Fruit fly (Drosophila melanogaster) whole organism, embryonic: ENCODE measurements around the gene CG45049.

Experiments used
- Bdp1 ChIP-seq: fragments of 200-800 bp; sonication (Bioruptor generic); optimal IDR thresholded peaks from 3 replicates; lab custom pipeline; 2016; ENCODE audit warnings: missing biosample characterization, missing genetic modification characterization
- CG10267 ChIP-seq: fragments of 200-800 bp; sonication (Bioruptor generic); optimal IDR thresholded peaks from 2 replicates; lab custom pipeline; 2018; ENCODE audit warnings: missing biosample characterization, mild to moderate bottlenecking, missing genetic modification characterization, moderate library complexity
- CG10274 ChIP-seq: fragments of 200-800 bp; sonication (Bioruptor generic); optimal IDR thresholded peaks from 3 replicates; lab custom pipeline; 2017; ENCODE audit warnings: missing biosample characterization, mild to moderate bottlenecking, missing genetic modification characterization
- CG10979 ChIP-seq: fragments of 200-800 bp; sonication (Bioruptor generic); optimal IDR thresholded peaks from 2 replicates; lab custom pipeline; 2018; ENCODE audit warnings: missing biosample characterization, mild to moderate bottlenecking, missing genetic modification characterization, moderate library complexity
- CG11504 ChIP-seq: fragments of 200-800 bp; sonication (Bioruptor generic); optimal IDR thresholded peaks from 3 replicates; lab custom pipeline; 2019; ENCODE audit warnings: missing biosample characterization, mild to moderate bottlenecking, missing genetic modification characterization, moderate library complexity
- CG13894 ChIP-seq: fragments of 200-800 bp; sonication (Bioruptor generic); optimal IDR thresholded peaks from 3 replicates; lab custom pipeline; 2018; ENCODE audit warnings: missing biosample characterization, mild to moderate bottlenecking, missing genetic modification characterization, moderate library complexity
- CG14014 ChIP-seq: fragments of 200-800 bp; sonication (Bioruptor generic); IDR thresholded peaks from 2 replicates; pipeline ENCODE4 v1.3.6; 2022; ENCODE audit warnings: missing biosample characterization, missing genetic modification characterization
- CG15011 ChIP-seq: fragments of 200-800 bp; sonication (Bioruptor generic); optimal IDR thresholded peaks from 3 replicates; lab custom pipeline; 2018; ENCODE audit warnings: missing biosample characterization, mild to moderate bottlenecking, missing genetic modification characterization
- CG1792 ChIP-seq: fragments of 200-800 bp; sonication (Bioruptor generic); optimal IDR thresholded peaks from 2 replicates; lab custom pipeline; 2016; ENCODE audit warnings: missing biosample characterization, missing genetic modification characterization
- CG1832 ChIP-seq: fragments of 200-800 bp; sonication (Bioruptor generic); optimal IDR thresholded peaks from 2 replicates; lab custom pipeline; 2017; ENCODE audit warnings: missing biosample characterization, mild to moderate bottlenecking, missing genetic modification characterization, inconsistent platforms
- CG18599 ChIP-seq: fragments of 200-800 bp; sonication (Bioruptor generic); optimal IDR thresholded peaks from 3 replicates; lab custom pipeline; 2017; ENCODE audit warnings: missing biosample characterization, missing genetic modification characterization, mild to moderate bottlenecking, moderate library complexity, missing genetic modification reagents
- CG18619 ChIP-seq: fragments of 200-800 bp; sonication (Bioruptor generic); optimal IDR thresholded peaks from 3 replicates; lab custom pipeline; 2017; ENCODE audit warnings: missing biosample characterization, mild to moderate bottlenecking, missing genetic modification characterization
- CG2678 ChIP-seq: fragments of 200-800 bp; sonication (Bioruptor generic); optimal IDR thresholded peaks from 3 replicates; lab custom pipeline; 2019; ENCODE audit warnings: missing biosample characterization, mild to moderate bottlenecking, missing genetic modification characterization, moderate library complexity
- CG32532 ChIP-seq: fragments of 200-800 bp; sonication (Bioruptor generic); IDR thresholded peaks from 2 replicates; pipeline ENCODE4 v1.3.6; 2022; ENCODE audit warnings: missing biosample characterization, missing genetic modification characterization
- CG4707 ChIP-seq: fragments of 200-800 bp; sonication (Bioruptor generic); optimal IDR thresholded peaks from 2 replicates; lab custom pipeline; 2018; ENCODE audit warnings: missing biosample characterization, mild to moderate bottlenecking, missing genetic modification characterization, moderate library complexity
- CG4854 ChIP-seq: fragments of 200-800 bp; sonication (Bioruptor generic); optimal IDR thresholded peaks from 2 replicates; lab custom pipeline; 2016; ENCODE audit warnings: missing biosample characterization, missing genetic modification characterization, inconsistent platforms
- CG5180 ChIP-seq: fragments of 200-800 bp; sonication (Bioruptor generic); optimal IDR thresholded peaks from 3 replicates; lab custom pipeline; 2017; ENCODE audit warnings: missing biosample characterization, missing genetic modification characterization, mild to moderate bottlenecking, moderate library complexity, missing genetic modification reagents
- CG8359 ChIP-seq: fragments of 200-800 bp; sonication (Bioruptor generic); optimal IDR thresholded peaks from 2 replicates; lab custom pipeline; 2017; ENCODE audit warnings: missing biosample characterization, mild to moderate bottlenecking, missing genetic modification characterization, borderline replicate concordance
- Dad ChIP-seq: fragments of 200-800 bp; sonication (Bioruptor generic); optimal IDR thresholded peaks from 3 replicates; lab custom pipeline; 2016; ENCODE audit warnings: missing biosample characterization, missing genetic modification characterization
- Dbx ChIP-seq: fragments of 200-800 bp; sonication (Bioruptor generic); IDR thresholded peaks from 3 replicates; pipeline ENCODE4 v1.3.6; 2022; ENCODE audit warnings: missing biosample characterization, missing genetic modification characterization
- Dp ChIP-seq: fragments of 200-800 bp; sonication (Bioruptor generic); optimal IDR thresholded peaks from 2 replicates; lab custom pipeline; 2018; ENCODE audit warnings: missing biosample characterization, mild to moderate bottlenecking, missing genetic modification characterization, moderate library complexity
- Drgx ChIP-seq: fragments of 200-800 bp; sonication (Bioruptor generic); IDR thresholded peaks from 2 replicates; pipeline ENCODE4 v1.3.6; 2022; ENCODE audit warnings: missing biosample characterization, missing genetic modification characterization
- Gug ChIP-seq: fragments of 200-800 bp; sonication (Bioruptor generic); IDR thresholded peaks from 4 replicates; pipeline ENCODE4 v1.3.6; 2022; ENCODE audit warnings: missing biosample characterization, missing genetic modification characterization
- HLHmδ ChIP-seq: fragments of 200-800 bp; sonication (Bioruptor generic); optimal IDR thresholded peaks from 2 replicates; lab custom pipeline; 2018; ENCODE audit warnings: missing biosample characterization, mild to moderate bottlenecking, missing genetic modification characterization, moderate library complexity
- Jarid2 ChIP-seq: fragments of 200-800 bp; sonication (Bioruptor generic); optimal IDR thresholded peaks from 3 replicates; lab custom pipeline; 2017; ENCODE audit warnings: mild to moderate bottlenecking, missing biosample characterization, missing genetic modification reagents, missing genetic modification characterization
- Opbp ChIP-seq: fragments of 200-800 bp; sonication (Bioruptor generic); IDR thresholded peaks from 3 replicates; pipeline ENCODE4 v1.3.6; 2022; ENCODE audit warnings: missing biosample characterization, missing genetic modification characterization; ENCODE audit not compliant: partially characterized antibody
- Ptx1 ChIP-seq: fragments of 200-800 bp; sonication (Bioruptor generic); IDR thresholded peaks from 2 replicates; pipeline ENCODE4 v1.3.6; 2022; ENCODE audit warnings: missing biosample characterization, missing genetic modification characterization
- Sry-δ ChIP-seq: fragments of 200-800 bp; sonication (Bioruptor generic); optimal IDR thresholded peaks from 2 replicates; lab custom pipeline; 2016; ENCODE audit warnings: missing biosample characterization, missing genetic modification characterization
- Trl ChIP-seq, 3 experiments: fragments of >200 bp in 2 of 3; fragments of 200-800 bp in 1 of 3; sonication (Bioruptor generic) in 1 of 3; optimal IDR thresholded peaks; 2 replicates in 1 of 3; 3 replicates in 2 of 3; lab custom pipeline; 2016 to 2017; ENCODE audit warnings: missing biosample characterization in 1 of 3, missing genetic modification characterization in 1 of 3
- Vsx1 ChIP-seq: fragments of 200-800 bp; sonication (Bioruptor generic); optimal IDR thresholded peaks from 2 replicates; lab custom pipeline; 2017; ENCODE audit warnings: missing biosample characterization, mild to moderate bottlenecking, missing genetic modification characterization, missing genetic modification reagents
- bcd ChIP-seq: fragments of 200-800 bp; sonication (Bioruptor generic); optimal IDR thresholded peaks from 2 replicates; lab custom pipeline; 2017; ENCODE audit warnings: missing biosample characterization, mild to moderate bottlenecking, missing genetic modification characterization
- chinmo ChIP-seq: fragments of 200-800 bp; sonication (Bioruptor generic); IDR thresholded peaks from 4 replicates; pipeline ENCODE4 v1.3.6; 2022; ENCODE audit warnings: missing biosample characterization, missing genetic modification characterization; ENCODE audit not compliant: partially characterized antibody
- ci ChIP-seq: fragments of 200-800 bp; sonication (Bioruptor generic); IDR thresholded peaks from 3 replicates; pipeline ENCODE4 v1.3.6; 2022; ENCODE audit warnings: missing biosample characterization, missing genetic modification characterization
- crp ChIP-seq, 2 experiments: fragments of 200-800 bp; sonication (Bioruptor generic); optimal IDR thresholded peaks; 2 replicates in 1 of 2; 3 replicates in 1 of 2; lab custom pipeline; 2017; ENCODE audit warnings: missing biosample characterization in 2 of 2, missing genetic modification characterization in 2 of 2, mild to moderate bottlenecking in 1 of 2, moderate library complexity in 1 of 2
- dm ChIP-seq: fragments of 200-800 bp; sonication (Bioruptor generic); optimal IDR thresholded peaks from 3 replicates; lab custom pipeline; 2016; ENCODE audit warnings: missing biosample characterization, missing genetic modification characterization
- eyg ChIP-seq: fragments of 200-800 bp; sonication (Bioruptor generic); optimal IDR thresholded peaks from 3 replicates; lab custom pipeline; 2016; ENCODE audit warnings: missing biosample characterization, missing genetic modification characterization
- gem ChIP-seq: fragments of 200-800 bp; sonication (Bioruptor generic); optimal IDR thresholded peaks from 2 replicates; lab custom pipeline; 2019; ENCODE audit warnings: missing biosample characterization, mild to moderate bottlenecking, missing genetic modification characterization, moderate library complexity
- kay ChIP-seq: fragments of 200-800 bp; sonication (Bioruptor generic); optimal IDR thresholded peaks from 2 replicates; lab custom pipeline; 2016; ENCODE audit warnings: missing biosample characterization, missing genetic modification characterization
- knrl ChIP-seq: fragments of 200-800 bp; sonication (Bioruptor generic); IDR thresholded peaks from 3 replicates; pipeline ENCODE4 v1.3.6; 2022; ENCODE audit warnings: missing biosample characterization, missing genetic modification characterization; ENCODE audit not compliant: partially characterized antibody
- nmo ChIP-seq: fragments of 200-800 bp; sonication (Bioruptor generic); optimal IDR thresholded peaks from 2 replicates; lab custom pipeline; 2018; ENCODE audit warnings: missing biosample characterization, mild to moderate bottlenecking, missing genetic modification characterization, moderate library complexity
- schlank ChIP-seq: fragments of 200-800 bp; sonication (Bioruptor generic); optimal IDR thresholded peaks from 2 replicates; lab custom pipeline; 2018; ENCODE audit warnings: missing biosample characterization, mild to moderate bottlenecking, missing genetic modification characterization
- stc ChIP-seq: fragments of 200-800 bp; sonication (Bioruptor generic); IDR thresholded peaks from 2 replicates; pipeline ENCODE4 v1.3.6; 2022; ENCODE audit warnings: missing biosample characterization, missing genetic modification characterization
- tgo ChIP-seq: fragments of 200-800 bp; sonication (Bioruptor generic); IDR thresholded peaks from 3 replicates; pipeline ENCODE4 v1.3.6; 2022; ENCODE audit warnings: missing biosample characterization, missing genetic modification characterization
- ttk ChIP-seq: fragments of 200-800 bp; sonication (Bioruptor generic); IDR thresholded peaks from 2 replicates; pipeline ENCODE4 v2.1.2; 2022; ENCODE audit warnings: missing biosample characterization, missing genetic modification characterization
- twi ChIP-seq: fragments of 200-800 bp; optimal IDR thresholded peaks from 2 replicates; lab custom pipeline; 2019; ENCODE audit warnings: missing biosample characterization, mild to moderate bottlenecking, missing genetic modification characterization, moderate library complexity
- wek ChIP-seq: fragments of 200-800 bp; sonication (Bioruptor generic); optimal IDR thresholded peaks from 3 replicates; lab custom pipeline; 2018; ENCODE audit warnings: missing biosample characterization, mild to moderate bottlenecking, missing genetic modification characterization, moderate library complexity
- wor ChIP-seq: fragments of 200-800 bp; sonication (Bioruptor generic); IDR thresholded peaks from 2 replicates; pipeline ENCODE4 v1.3.6; 2022; ENCODE audit warnings: missing biosample characterization, missing genetic modification characterization
- yki ChIP-seq: fragments of >200 bp; optimal IDR thresholded peaks from 3 replicates; lab custom pipeline; 2018
- zen ChIP-seq: fragments of 200-800 bp; sonication (Bioruptor generic); optimal IDR thresholded peaks from 3 replicates; lab custom pipeline; 2018; ENCODE audit warnings: missing biosample characterization, mild to moderate bottlenecking, missing genetic modification characterization, moderate library complexity

Gene CG45049

DNA sequence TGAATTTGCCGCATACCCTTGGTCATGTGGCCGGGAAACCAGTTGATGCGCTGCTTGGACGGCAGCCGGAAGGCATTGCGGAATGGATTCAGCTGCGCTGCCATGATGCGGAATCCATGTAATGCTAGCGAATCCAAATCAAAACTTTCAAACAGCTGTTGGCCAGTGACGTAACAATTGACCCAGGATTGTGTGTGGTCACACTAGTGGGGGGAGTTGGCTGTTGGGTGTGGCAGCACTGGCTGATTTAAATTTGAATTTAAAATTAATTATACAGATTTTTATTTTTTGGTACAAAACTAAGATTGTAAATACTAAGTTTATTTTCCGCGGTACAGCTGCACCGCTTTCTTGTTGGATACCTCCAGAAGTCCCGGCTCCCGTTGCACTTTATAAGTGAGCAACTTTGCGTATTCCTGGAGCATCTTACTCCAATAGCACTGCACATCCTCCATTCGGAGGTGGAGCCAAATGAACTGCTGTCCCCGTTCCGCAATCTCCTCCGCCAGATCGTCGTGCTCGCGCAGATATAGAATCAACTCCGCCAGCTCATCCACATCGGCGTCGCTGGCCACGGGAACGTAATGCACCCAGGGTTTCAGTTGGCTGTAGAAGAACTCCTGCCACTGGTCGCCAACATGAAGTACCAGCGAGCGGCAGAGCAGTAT, 20.8 kb downstream of the CG45049 start, which contains the start of gene CG17141 (continued):
- TF ChIP-seq wor (GFP tag; lab: Robert Waterston, UW) (no peak), CG18599 (GFP tag; lab: Kevin White, UChicago) (no peak), Opbp (no peak), Dad (GFP tag; lab: Kevin White, UChicago) (no peak), HLHmδ (GFP tag; lab: Kevin White, UChicago) (peak; percentile 70), CG15011 (GFP tag; lab: Kevin White, UChicago) (no peak), CG32532 (GFP tag; lab: Robert Waterston, UW) (no peak), Ptx1 (GFP tag; lab: Robert Waterston, UW) (no peak), Sry-δ (GFP tag; lab: Kevin White, UChicago) (peak; percentile 23), CG10274 (GFP tag; lab: Kevin White, UChicago) (no peak), eyg (no peak), CG18619 (GFP tag; lab: Kevin White, UChicago) (no peak), yki (lab: Kevin White, UChicago) (no peak), CG10267 (no peak), gem (no peak), CG5180 (no peak), zen (no peak), nmo (no peak), bcd (GFP tag; lab: Kevin White, UChicago) (no peak), Dbx (no peak), Vsx1 (GFP tag; lab: Kevin White, UChicago) (no peak), Dp (GFP tag; lab: Kevin White, UChicago) (peak; percentile 97), CG4707 (GFP tag; lab: Kevin White, UChicago) (no peak), CG14014 (no peak), knrl (GFP tag; lab: Robert Waterston, UW) (peak; percentile 43; the same call in 1 of the 3 replicates), CG8359 (GFP tag; lab: Kevin White, UChicago) (no peak), CG2678 (no peak), CG11504 (tag; lab: Kevin White, UChicago) (no peak), wek (GFP tag; lab: Kevin White, UChicago) (no peak), dm (GFP tag; lab: Kevin White, UChicago) (no peak), Jarid2 (GFP tag; lab: Kevin White, UChicago) (no peak), CG4854 (no peak), CG13894 (tag; lab: Kevin White, UChicago) (no peak), CG1792 (no peak), chinmo (GFP tag; lab: Robert Waterston, UW) (0 out of 4 replicates have a peak, but pooled peaks have one; percentile 20), CG10979 (tag; lab: Kevin White, UChicago) (no peak), ci (peak; percentile 42; the same call in 1 of the 3 replicates), Bdp1 (GFP tag; lab: Kevin White, UChicago) (no peak), kay (GFP tag; lab: Kevin White, UChicago) (no peak), Gug (no peak), twi (tag; lab: Kevin White, UChicago) (no peak), crp (GFP tag; optimal IDR thresholded peaks at IDR 0.05; lab: Kevin White, UChicago) (peak; percentile 71 to 96), ttk (GFP tag; lab: Robert Waterston, UW) (no peak), Drgx (GFP tag; lab: Robert Waterston, UW) (no peak), CG1832 (GFP tag; lab: Kevin White, UChicago) (no peak), Trl (optimal IDR thresholded peaks at IDR 0.05; lab: Kevin White, UChicago) (no peak), Trl (GFP tag; optimal IDR thresholded peaks at IDR 0.05; lab: Kevin White, UChicago) (no peak), stc (no peak), schlank (no peak), tgo (GFP tag; lab: Robert Waterston, UW) (no peak)
